Worm (Caenorhabditis elegans) whole organism, late embryonic: ENCODE measurements around the gene srh-245.

Source experiments
- C38D4.7 ChIP-seq: fragments of 200-800 bp; sonication (Bioruptor generic); optimal IDR thresholded peaks from 2 replicates; lab custom pipeline; 2018; ENCODE audit warnings: mild to moderate bottlenecking, missing genetic modification characterization, moderate library complexity, missing compliant biosample characterization
- F13H6.1 ChIP-seq: sonication (generic microtip); optimal IDR thresholded peaks from 2 replicates; lab custom pipeline; 2016; ENCODE audit warnings: missing genetic modification characterization, missing compliant biosample characterization
- K02D7.2 ChIP-seq: sonication (generic microtip); optimal IDR thresholded peaks from 2 replicates; lab custom pipeline; 2017; ENCODE audit warnings: mild to moderate bottlenecking, missing genetic modification characterization, missing compliant biosample characterization
- K09A11.1 ChIP-seq: sonication (generic microtip); optimal IDR thresholded peaks from 2 replicates; lab custom pipeline; 2017; ENCODE audit warnings: antibody characterized with exemption, mild to moderate bottlenecking, missing genetic modification characterization, missing compliant biosample characterization; ENCODE audit not compliant: insufficient read depth
- Y22D7AL.16 ChIP-seq: sonication (generic microtip); optimal IDR thresholded peaks from 2 replicates; lab custom pipeline; 2016; ENCODE audit warnings: missing genetic modification characterization, missing compliant biosample characterization
- ama-1 ChIP-seq: fragments of 150-350 bp; optimal IDR thresholded peaks from 2 replicates; lab custom pipeline; 2014
- ceh-19 ChIP-seq: fragments of 200-800 bp; sonication (Bioruptor generic); optimal IDR thresholded peaks from 2 replicates; lab custom pipeline; 2018; ENCODE audit warnings: mild to moderate bottlenecking, missing genetic modification characterization, missing compliant biosample characterization
- ceh-2 ChIP-seq: sonication (generic microtip); optimal IDR thresholded peaks from 2 replicates; lab custom pipeline; 2016; ENCODE audit warnings: missing genotype, missing genetic modification characterization, missing compliant biosample characterization
- ceh-30 ChIP-seq: fragments of 150-350 bp; optimal IDR thresholded peaks from 2 replicates; lab custom pipeline; 2014; ENCODE audit warnings: missing biosample characterization, missing genetic modification characterization
- ceh-48 ChIP-seq: sonication (generic microtip); optimal IDR thresholded peaks from 2 replicates; lab custom pipeline; 2016; ENCODE audit warnings: missing genetic modification characterization, inconsistent platforms, missing compliant biosample characterization
- che-1 ChIP-seq: sonication (generic microtip); optimal IDR thresholded peaks from 2 replicates; lab custom pipeline; 2016; ENCODE audit warnings: mild to moderate bottlenecking, missing genetic modification characterization, missing compliant biosample characterization
- elt-2 ChIP-seq: sonication (generic microtip); optimal IDR thresholded peaks from 2 replicates; lab custom pipeline; 2016; ENCODE audit warnings: missing genetic modification reagents, missing genetic modification characterization, missing compliant biosample characterization
- elt-4 ChIP-seq: sonication (generic microtip); optimal IDR thresholded peaks from 2 replicates; lab custom pipeline; 2016; ENCODE audit warnings: missing genetic modification characterization, missing compliant biosample characterization
- fkh-6 ChIP-seq: sonication (generic microtip); optimal IDR thresholded peaks from 2 replicates; lab custom pipeline; 2016; ENCODE audit warnings: missing genetic modification characterization, missing compliant biosample characterization
- hlh-13 ChIP-seq: fragments of 200-800 bp; sonication (Bioruptor generic); optimal IDR thresholded peaks from 2 replicates; lab custom pipeline; 2018; ENCODE audit warnings: mild to moderate bottlenecking, missing genetic modification characterization, missing compliant biosample characterization
- hlh-15 ChIP-seq: sonication (generic microtip); optimal IDR thresholded peaks from 2 replicates; lab custom pipeline; 2016; ENCODE audit warnings: missing genetic modification characterization, missing compliant biosample characterization
- hlh-30 ChIP-seq: sonication (generic microtip); optimal IDR thresholded peaks from 2 replicates; lab custom pipeline; 2017; ENCODE audit warnings: antibody characterized with exemption, missing genetic modification characterization, missing compliant biosample characterization; ENCODE audit not compliant: insufficient read depth
- hlh-8 ChIP-seq: sonication (generic microtip); optimal IDR thresholded peaks from 2 replicates; lab custom pipeline; 2016; ENCODE audit warnings: missing genotype, missing genetic modification characterization, missing compliant biosample characterization
- mec-3 ChIP-seq: sonication (generic microtip); optimal IDR thresholded peaks from 2 replicates; lab custom pipeline; 2016; ENCODE audit warnings: borderline replicate concordance, missing genetic modification characterization, missing compliant biosample characterization
- nhr-232 ChIP-seq: sonication (generic microtip); optimal IDR thresholded peaks from 2 replicates; lab custom pipeline; 2016; ENCODE audit warnings: missing genetic modification characterization, missing compliant biosample characterization
- npax-4 ChIP-seq: sonication (generic microtip); optimal IDR thresholded peaks from 2 replicates; lab custom pipeline; 2016; ENCODE audit warnings: missing genetic modification characterization, missing compliant biosample characterization
- odd-2 ChIP-seq: sonication (generic microtip); optimal IDR thresholded peaks from 2 replicates; lab custom pipeline; 2017; ENCODE audit warnings: antibody characterized with exemption, mild to moderate bottlenecking, missing genetic modification characterization, missing compliant biosample characterization
- pag-3 ChIP-seq: sonication (generic microtip); optimal IDR thresholded peaks from 2 replicates; lab custom pipeline; 2016; ENCODE audit warnings: missing compliant biosample characterization, missing genetic modification characterization, borderline replicate concordance
- pat-9 ChIP-seq: fragments of 200-800 bp; sonication (Bioruptor generic); optimal IDR thresholded peaks from 2 replicates; lab custom pipeline; 2018; ENCODE audit warnings: mild to moderate bottlenecking, missing genetic modification characterization, moderate library complexity, missing compliant biosample characterization
- pqm-1 ChIP-seq: sonication (generic microtip); optimal IDR thresholded peaks from 2 replicates; lab custom pipeline; 2016; ENCODE audit warnings: missing genetic modification characterization, missing compliant biosample characterization
- pros-1 ChIP-seq: fragments of 150-350 bp; optimal IDR thresholded peaks from 2 replicates; lab custom pipeline; 2014; ENCODE audit warnings: missing biosample characterization, missing genetic modification reagents, missing genetic modification characterization
- sox-4 ChIP-seq: sonication (generic microtip); optimal IDR thresholded peaks from 2 replicates; lab custom pipeline; 2017; ENCODE audit warnings: mild to moderate bottlenecking, missing genetic modification characterization, inconsistent platforms, missing compliant biosample characterization
- syd-9 ChIP-seq: sonication (generic microtip); optimal IDR thresholded peaks from 2 replicates; lab custom pipeline; 2016; ENCODE audit warnings: mild to moderate bottlenecking, missing genetic modification characterization, moderate library complexity, missing compliant biosample characterization
- tbx-2 ChIP-seq: sonication (generic microtip); optimal IDR thresholded peaks from 2 replicates; lab custom pipeline; 2016; ENCODE audit warnings: missing genetic modification characterization, missing compliant biosample characterization
- tbx-7 ChIP-seq: sonication (generic microtip); optimal IDR thresholded peaks from 2 replicates; lab custom pipeline; 2016; ENCODE audit warnings: missing genotype, missing genetic modification characterization, missing compliant biosample characterization
- ttx-3 ChIP-seq: sonication (generic microtip); optimal IDR thresholded peaks from 2 replicates; lab custom pipeline; 2016; ENCODE audit warnings: missing genetic modification reagents, missing genetic modification characterization, missing compliant biosample characterization
- unc-55 ChIP-seq: sonication (generic microtip); optimal IDR thresholded peaks from 2 replicates; lab custom pipeline; 2017; ENCODE audit warnings: missing biosample characterization, missing genetic modification reagents, missing genetic modification characterization
- zip-5 ChIP-seq: sonication (generic microtip); optimal IDR thresholded peaks from 2 replicates; lab custom pipeline; 2016; ENCODE audit warnings: missing genetic modification characterization, missing compliant biosample characterization

srh-245 gene

DNA sequence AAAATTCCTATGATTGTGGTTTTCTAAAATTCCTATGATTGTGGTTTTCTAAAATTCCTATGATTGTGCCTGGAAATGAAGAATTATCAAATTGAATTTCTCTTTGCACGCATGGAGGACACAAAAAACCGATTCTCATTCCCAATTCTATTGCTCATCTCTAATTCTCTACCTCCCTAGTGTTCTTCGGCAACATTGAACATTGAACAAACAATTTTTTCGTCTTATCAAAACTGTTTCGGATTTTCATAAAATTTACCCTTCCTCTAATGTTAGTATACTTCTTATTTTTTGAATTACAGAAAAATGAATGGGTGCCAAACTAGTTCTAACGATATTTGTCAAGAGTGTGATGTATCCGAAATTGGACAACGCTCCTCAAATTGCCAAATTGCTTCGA lies 19.4 kb downstream of the srh-245 start, which contains the start of gene pals-31:
pals-31 (plus strand) TSS at position 301 of the 400 bp plus-strand sequence.
- no peak for TF ChIP-seq pat-9 (tag; lab: Kevin White, UChicago)
- TF ChIP-seq, all 69 proteins: peak for 0

DNA sequence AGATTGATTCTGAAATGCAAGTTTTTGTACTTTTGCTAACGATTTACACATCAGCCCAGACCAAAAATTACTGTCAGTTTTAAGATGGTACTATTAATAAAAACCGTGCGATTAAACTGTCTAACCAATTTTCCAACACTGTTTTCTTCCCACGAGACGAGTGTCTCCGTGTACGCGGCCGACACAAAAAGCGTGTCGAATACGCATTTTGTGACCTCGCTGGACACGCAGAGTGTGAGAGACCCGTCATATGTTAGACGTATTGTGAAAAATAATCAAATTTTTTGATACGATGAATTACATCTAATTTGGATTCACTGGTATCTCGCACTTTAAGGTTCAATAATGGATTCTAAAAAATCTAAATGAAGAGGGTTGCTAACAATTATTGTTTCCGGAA lies 20.1 kb downstream of the srh-245 start:
- TF ChIP-seq hlh-30 (tag; lab: Kevin White, UChicago) (peak; percentile 28), hlh-13 (GFP tag; lab: Kevin White, UChicago) (no peak), elt-2 (tag; lab: Kevin White, UChicago) (no peak), pros-1 (tag; lab: Kevin White, UChicago) (no peak), zip-5 (tag; lab: Kevin White, UChicago) (no peak)

- TF ChIP-seq ttx-3 (tag; lab: Kevin White, UChicago) (no peak), ceh-19 (GFP tag; lab: Kevin White, UChicago) (no peak), tbx-2 (tag; lab: Kevin White, UChicago) (no peak), hlh-15 (tag; lab: Kevin White, UChicago) (no peak), ceh-48 (tag; lab: Kevin White, UChicago) (no peak), hlh-8 (tag; lab: Kevin White, UChicago) (no peak), pros-1 (tag; lab: Kevin White, UChicago) (no peak), che-1 (tag; lab: Kevin White, UChicago) (no peak), syd-9 (no peak), nhr-232 (tag; lab: Kevin White, UChicago) (no peak)
These were observed 20.9 kb downstream of the srh-245 start, which contains the start of gene F48G7.10 for ce11 chrV:634855-635254. Gene F48G7.10, minus strand, starts transcription at chrV:634955.

DNA sequence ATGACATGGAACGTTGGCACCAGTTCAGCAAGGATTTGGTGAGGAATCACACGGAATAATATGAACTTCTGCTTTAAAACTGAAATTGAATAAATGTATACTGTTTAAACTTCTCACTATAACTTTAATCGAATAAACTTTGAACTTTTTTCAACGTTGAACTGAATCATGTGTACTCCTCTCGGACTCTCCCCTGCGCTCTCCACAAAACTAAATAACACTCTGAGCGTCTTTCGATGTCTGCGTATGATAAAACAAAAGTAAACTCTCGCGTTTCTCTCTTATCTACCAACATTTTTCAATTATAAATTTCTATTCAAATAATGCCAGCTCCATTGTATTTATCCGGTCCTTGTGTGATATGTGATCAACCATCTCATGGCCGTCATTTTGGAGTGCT lies 23.9 kb downstream of the srh-245 start:
- TF ChIP-seq hlh-30 (tag; lab: Kevin White, UChicago) (no peak), ceh-30 (tag; lab: Kevin White, UChicago) (no peak), C38D4.7 (GFP tag; lab: Kevin White, UChicago) (no peak), pqm-1 (tag; lab: Kevin White, UChicago) (no peak), ceh-2 (tag; lab: Kevin White, UChicago) (no peak), ceh-48 (tag; lab: Kevin White, UChicago) (no peak), sox-4 (no peak), hlh-8 (tag; lab: Kevin White, UChicago) (no peak)
- TF ChIP-seq, all 69 proteins: peak for 0

ce11 chrV:628527-628926 lies 27.2 kb downstream of the srh-245 start, which contains the start of gene F48G7.9:
Gene F48G7.9, minus strand, starts transcription at chrV:628627.
- TF ChIP-seq pros-1 (tag; lab: Kevin White, UChicago) (no peak), elt-4 (tag; lab: Kevin White, UChicago) (no peak), tbx-7 (tag; lab: Kevin White, UChicago) (no peak), mec-3 (no peak), fkh-6 (no peak), ama-1 (lab: Kevin White, UChicago) (no peak), pag-3 (no peak), hlh-13 (GFP tag; lab: Kevin White, UChicago) (no peak), Y22D7AL.16 (tag; lab: Kevin White, UChicago) (no peak), npax-4 (no peak), K09A11.1 (tag; lab: Kevin White, UChicago) (no peak), K02D7.2 (tag; lab: Kevin White, UChicago) (no peak), F13H6.1 (tag; lab: Kevin White, UChicago) (no peak), C38D4.7 (GFP tag; lab: Kevin White, UChicago) (no peak), unc-55 (GFP tag; lab: Kevin White, UChicago) (no peak), odd-2 (tag; lab: Kevin White, UChicago) (no peak)
